Fruit fly (Drosophila melanogaster) whole organism, embryonic: ENCODE measurements around the gene HP1e.

ENCODE experiments used
- Asciz ChIP-seq: fragments of 200-800 bp; sonication (Bioruptor generic); optimal IDR thresholded peaks from 2 replicates; lab custom pipeline; 2017; ENCODE audit warnings: missing biosample characterization, mild to moderate bottlenecking, missing genetic modification characterization, missing genetic modification reagents
- CG10366 ChIP-seq: fragments of 200-800 bp; sonication (Bioruptor generic); IDR thresholded peaks from 2 replicates; pipeline ENCODE4 v1.3.6; 2022; ENCODE audit warnings: missing biosample characterization, missing genetic modification characterization
- CG13775 ChIP-seq: fragments of 200-800 bp; sonication (Bioruptor generic); optimal IDR thresholded peaks from 3 replicates; lab custom pipeline; 2017; ENCODE audit warnings: missing biosample characterization, mild to moderate bottlenecking, missing genetic modification characterization
- CG14710 ChIP-seq: fragments of 200-800 bp; sonication (Bioruptor generic); optimal IDR thresholded peaks from 3 replicates; lab custom pipeline; 2019; ENCODE audit warnings: missing biosample characterization, mild to moderate bottlenecking, missing genetic modification characterization, moderate library complexity
- CG15514 ChIP-seq: fragments of 200-800 bp; sonication (Bioruptor generic); optimal IDR thresholded peaks from 3 replicates; lab custom pipeline; 2017; ENCODE audit warnings: missing biosample characterization, missing genetic modification characterization, mild to moderate bottlenecking, moderate library complexity, missing genetic modification reagents
- CG16815 ChIP-seq: fragments of 200-800 bp; sonication (Bioruptor generic); optimal IDR thresholded peaks from 3 replicates; lab custom pipeline; 2017; ENCODE audit warnings: missing biosample characterization, mild to moderate bottlenecking, missing genetic modification characterization
- CG17186 ChIP-seq: fragments of 200-800 bp; sonication (Bioruptor generic); optimal IDR thresholded peaks from 3 replicates; lab custom pipeline; 2017; ENCODE audit warnings: missing biosample characterization, missing genetic modification reagents, missing genetic modification characterization
- CG17568 ChIP-seq: fragments of 200-800 bp; sonication (Bioruptor generic); optimal IDR thresholded peaks from 2 replicates; lab custom pipeline; 2018; ENCODE audit warnings: missing biosample characterization, mild to moderate bottlenecking, missing genetic modification characterization, moderate library complexity
- CG18619 ChIP-seq: fragments of 200-800 bp; sonication (Bioruptor generic); optimal IDR thresholded peaks from 3 replicates; lab custom pipeline; 2017; ENCODE audit warnings: missing biosample characterization, mild to moderate bottlenecking, missing genetic modification characterization
- CG4328 ChIP-seq: fragments of 200-800 bp; sonication (Bioruptor generic); optimal IDR thresholded peaks from 3 replicates; lab custom pipeline; 2017; ENCODE audit warnings: missing biosample characterization, missing genetic modification reagents, missing genetic modification characterization
- CG4360 ChIP-seq: fragments of 200-800 bp; sonication (Bioruptor generic); IDR thresholded peaks from 2 replicates; pipeline ENCODE4 v1.3.6; 2022; ENCODE audit warnings: missing biosample characterization, missing genetic modification characterization
- CG6689 ChIP-seq: fragments of 200-800 bp; sonication (Bioruptor generic); IDR thresholded peaks from 2 replicates; pipeline ENCODE4 v1.3.6; 2022; ENCODE audit warnings: missing biosample characterization, missing genetic modification characterization
- CG7271 ChIP-seq: fragments of 200-800 bp; sonication (Bioruptor generic); optimal IDR thresholded peaks from 2 replicates; lab custom pipeline; 2018; ENCODE audit warnings: missing biosample characterization, mild to moderate bottlenecking, missing genetic modification characterization, moderate library complexity
- CG8944 ChIP-seq: fragments of 200-800 bp; sonication (Bioruptor generic); optimal IDR thresholded peaks from 3 replicates; lab custom pipeline; 2016; ENCODE audit warnings: missing biosample characterization, missing genetic modification characterization
- CrebB ChIP-seq: fragments of 200-800 bp; sonication (Bioruptor generic); optimal IDR thresholded peaks from 3 replicates; lab custom pipeline; 2018; ENCODE audit warnings: missing biosample characterization, mild to moderate bottlenecking, missing genetic modification characterization
- HLHmδ ChIP-seq: fragments of 200-800 bp; sonication (Bioruptor generic); optimal IDR thresholded peaks from 2 replicates; lab custom pipeline; 2018; ENCODE audit warnings: missing biosample characterization, mild to moderate bottlenecking, missing genetic modification characterization, moderate library complexity
- Hey ChIP-seq: fragments of 200-800 bp; sonication (Bioruptor generic); optimal IDR thresholded peaks from 3 replicates; lab custom pipeline; 2018; ENCODE audit warnings: missing biosample characterization, mild to moderate bottlenecking, missing genetic modification characterization
- Hr78 ChIP-seq, 2 experiments: fragments of 200-800 bp in 1 of 2; fragments of >200 bp in 1 of 2; sonication (Bioruptor generic) in 1 of 2; optimal IDR thresholded peaks; 2 replicates each; lab custom pipeline; 2017 to 2019; ENCODE audit warnings: missing biosample characterization in 2 of 2, missing genetic modification characterization in 2 of 2, mild to moderate bottlenecking in 1 of 2, moderate library complexity in 1 of 2
- Med ChIP-seq: fragments of 200-800 bp; sonication (Bioruptor generic); peaks from one replicate; lab custom pipeline; 2016; ENCODE audit warnings: missing biosample characterization, missing genetic modification characterization, mild to moderate bottlenecking, inconsistent platforms, moderate library complexity
- Nf-YB ChIP-seq: fragments of 200-800 bp; sonication (Bioruptor generic); optimal IDR thresholded peaks from 3 replicates; lab custom pipeline; 2019; ENCODE audit warnings: missing biosample characterization, mild to moderate bottlenecking, missing genetic modification characterization, moderate library complexity
- NfI ChIP-seq: fragments of 200-800 bp; sonication (Bioruptor generic); optimal IDR thresholded peaks from 3 replicates; lab custom pipeline; 2018; ENCODE audit warnings: missing biosample characterization, mild to moderate bottlenecking, missing genetic modification characterization, moderate library complexity
- Ravus ChIP-seq: fragments of 200-800 bp; sonication (Bioruptor generic); IDR thresholded peaks from 2 replicates; pipeline ENCODE4 v1.3.6; 2022; ENCODE audit warnings: missing biosample characterization, missing genetic modification characterization
- Rfx ChIP-seq: fragments of 200-800 bp; sonication (Bioruptor generic); IDR thresholded peaks from 2 replicates; pipeline ENCODE4 v1.3.6; 2022; ENCODE audit warnings: missing biosample characterization, missing genetic modification characterization
- Stat92E ChIP-seq, 3 experiments: fragments of >200 bp in 2 of 3; fragments of 200-800 bp in 1 of 3; sonication (Bioruptor generic) in 1 of 3; optimal IDR thresholded peaks; 2 replicates each; lab custom pipeline; 2017 to 2019; ENCODE audit warnings: missing biosample characterization in 3 of 3, missing genetic modification characterization in 3 of 3, mild to moderate bottlenecking in 1 of 3, moderate library complexity in 1 of 3
- ac ChIP-seq: fragments of 200-800 bp; sonication (Bioruptor generic); optimal IDR thresholded peaks from 3 replicates; lab custom pipeline; 2017; ENCODE audit warnings: missing biosample characterization, mild to moderate bottlenecking, missing genetic modification characterization
- bsh ChIP-seq, 2 experiments: fragments of 200-800 bp; sonication (Bioruptor generic); optimal IDR thresholded peaks; 2 replicates each; lab custom pipeline; 2017 to 2018; ENCODE audit warnings: mild to moderate bottlenecking in 2 of 2, missing biosample characterization in 2 of 2, missing genetic modification characterization in 2 of 2, moderate library complexity in 1 of 2
- btn ChIP-seq: fragments of 200-800 bp; sonication (Bioruptor generic); optimal IDR thresholded peaks from 2 replicates; lab custom pipeline; 2016; ENCODE audit warnings: missing biosample characterization, missing genetic modification characterization
- chinmo ChIP-seq: fragments of 200-800 bp; sonication (Bioruptor generic); IDR thresholded peaks from 4 replicates; pipeline ENCODE4 v1.3.6; 2022; ENCODE audit warnings: missing biosample characterization, missing genetic modification characterization; ENCODE audit not compliant: partially characterized antibody
- esg ChIP-seq: fragments of 200-800 bp; sonication (Bioruptor generic); conservative IDR thresholded peaks from 2 replicates; pipeline ENCODE4 v1.3.6; 2022; ENCODE audit warnings: missing biosample characterization, missing genetic modification characterization
- eve ChIP-seq, 2 experiments: fragments of >200 bp; optimal IDR thresholded peaks; 2 replicates each; lab custom pipeline; 2017; ENCODE audit warnings: missing biosample characterization in 2 of 2, missing genetic modification characterization in 2 of 2
- fd3F ChIP-seq: fragments of 200-800 bp; sonication (Bioruptor generic); optimal IDR thresholded peaks from 2 replicates; lab custom pipeline; 2018; ENCODE audit warnings: missing biosample characterization, mild to moderate bottlenecking, missing genetic modification characterization, moderate library complexity
- gt ChIP-seq: fragments of 200-800 bp; sonication (Bioruptor generic); IDR thresholded peaks from 2 replicates; pipeline ENCODE4 v1.3.6; 2022; ENCODE audit warnings: missing biosample characterization, missing genetic modification characterization
- h ChIP-seq: fragments of >200 bp; optimal IDR thresholded peaks from 2 replicates; lab custom pipeline; 2017
- hkb ChIP-seq, 2 experiments: fragments of 200-800 bp in 1 of 2; fragments of >200 bp in 1 of 2; sonication (Bioruptor generic) in 1 of 2; IDR thresholded peaks in 1 of 2; optimal IDR thresholded peaks in 1 of 2; 2 replicates each; pipeline versions ENCODE4 v1.3.6 to Lab custom; 2017 to 2022; ENCODE audit warnings: missing biosample characterization in 1 of 2, missing genetic modification characterization in 1 of 2
- hth ChIP-seq: fragments of >200 bp; optimal IDR thresholded peaks from 2 replicates; lab custom pipeline; 2017; ENCODE audit warnings: inconsistent platforms
- kay ChIP-seq: fragments of 200-800 bp; sonication (Bioruptor generic); optimal IDR thresholded peaks from 2 replicates; lab custom pipeline; 2016; ENCODE audit warnings: missing biosample characterization, missing genetic modification characterization
- lola ChIP-seq, 3 experiments: fragments of >200 bp in 2 of 3; fragments of 200-800 bp in 1 of 3; sonication (Bioruptor generic) in 1 of 3; optimal IDR thresholded peaks; 2 replicates each; lab custom pipeline; 2017 to 2019; ENCODE audit warnings: missing biosample characterization in 3 of 3, missing genetic modification characterization in 3 of 3, mild to moderate bottlenecking in 1 of 3, moderate library complexity in 1 of 3
- pb ChIP-seq: fragments of 200-800 bp; sonication (Bioruptor generic); optimal IDR thresholded peaks from 3 replicates; lab custom pipeline; 2016; ENCODE audit warnings: missing biosample characterization, missing genetic modification characterization
- pfk ChIP-seq: fragments of 200-800 bp; sonication (Bioruptor generic); optimal IDR thresholded peaks from 2 replicates; lab custom pipeline; 2018; ENCODE audit warnings: missing biosample characterization, mild to moderate bottlenecking, missing genetic modification characterization, moderate library complexity
- schlank ChIP-seq: fragments of 200-800 bp; sonication (Bioruptor generic); optimal IDR thresholded peaks from 2 replicates; lab custom pipeline; 2018; ENCODE audit warnings: missing biosample characterization, mild to moderate bottlenecking, missing genetic modification characterization
- sens-2 ChIP-seq: fragments of 200-800 bp; sonication (Bioruptor generic); IDR thresholded peaks from 2 replicates; pipeline ENCODE4 v1.3.6; 2022; ENCODE audit warnings: missing biosample characterization, missing genetic modification characterization
- seq ChIP-seq: fragments of 200-800 bp; sonication (Bioruptor generic); IDR thresholded peaks from 2 replicates; pipeline ENCODE4 v1.3.6; 2022; ENCODE audit warnings: missing biosample characterization, missing genetic modification characterization
- sna ChIP-seq: fragments of 200-800 bp; sonication (Bioruptor generic); IDR thresholded peaks from 2 replicates; pipeline ENCODE4 v1.3.6; 2022; ENCODE audit warnings: missing biosample characterization, missing genetic modification characterization; ENCODE audit not compliant: partially characterized antibody
- sqz ChIP-seq: fragments of 200-800 bp; sonication (Bioruptor generic); optimal IDR thresholded peaks from 3 replicates; lab custom pipeline; 2018; ENCODE audit warnings: missing biosample characterization, mild to moderate bottlenecking, missing genetic modification characterization
- tap ChIP-seq: fragments of 200-800 bp; optimal IDR thresholded peaks from 3 replicates; lab custom pipeline; 2019; ENCODE audit warnings: missing biosample characterization, mild to moderate bottlenecking, missing genetic modification characterization, moderate library complexity
- ttk ChIP-seq: fragments of 200-800 bp; sonication (Bioruptor generic); IDR thresholded peaks from 2 replicates; pipeline ENCODE4 v2.1.2; 2022; ENCODE audit warnings: missing biosample characterization, missing genetic modification characterization

The HP1e gene

dm6 chr3R:9338771-9339170 lies 17.2 kb downstream of the HP1e start (continued):
- no peak for TF ChIP-seq sna (GFP tag; lab: Robert Waterston, UW)
- TF ChIP-seq ttk (GFP tag; lab: Robert Waterston, UW): no peak
- no peak for TF ChIP-seq chinmo (GFP tag; lab: Robert Waterston, UW)
- no peak for TF ChIP-seq eve (GFP tag; optimal IDR thresholded peaks at IDR 0.05; lab: Kevin White, UChicago)
- no peak for TF ChIP-seq ac (GFP tag; lab: Kevin White, UChicago)
- TF ChIP-seq NfI (GFP tag; lab: Kevin White, UChicago): no peak
- TF ChIP-seq CG17186: no peak
- no peak for TF ChIP-seq Stat92E (GFP tag; optimal IDR thresholded peaks at IDR 0.05; lab: Kevin White, UChicago)
- no peak for TF ChIP-seq CG10366 (GFP tag; lab: Robert Waterston, UW)
- TF ChIP-seq CG16815 (GFP tag; lab: Kevin White, UChicago): no peak
- no peak for TF ChIP-seq sqz (GFP tag; lab: Kevin White, UChicago)
- no peak for TF ChIP-seq CG8944 (GFP tag; lab: Kevin White, UChicago)
- TF ChIP-seq Med (GFP tag; lab: Kevin White, UChicago): peak; percentile 28
- 0 out of 2 replicates have a peak, but pooled peaks have one; percentile 9 for TF ChIP-seq Rfx (GFP tag; lab: Robert Waterston, UW)

dm6 chr3R:9339176-9340075 lies 17.9 kb downstream of the HP1e start:
- TF ChIP-seq pb (GFP tag; lab: Kevin White, UChicago) (no peak), schlank (tag; lab: Kevin White, UChicago) (no peak), CG4328 (GFP tag; lab: Kevin White, UChicago) (peak; percentile 5), pfk (peak; percentile 46), Nf-YB (GFP tag; lab: Kevin White, UChicago) (peak; percentile 48), CG7271 (tag; lab: Kevin White, UChicago) (no peak), gt (no peak), bsh (GFP tag; optimal IDR thresholded peaks at IDR 0.05; lab: Kevin White, UChicago) (peak; percentile 52 to 82), CG17568 (peak; percentile 64), lola (GFP tag; optimal IDR thresholded peaks at IDR 0.05; lab: Kevin White, UChicago) (peak in 1 of 3 experiments; percentile 80), Hr78 (GFP tag; optimal IDR thresholded peaks at IDR 0.05; lab: Kevin White, UChicago) (peak in 1 of 2 experiments; percentile 50), Asciz (GFP tag; lab: Kevin White, UChicago) (peak; percentile 77), CG13775 (GFP tag; lab: Kevin White, UChicago) (peak; percentile 57), CG6689 (GFP tag; lab: Robert Waterston, UW) (peak; percentile 50; the same call in 1 of the 2 replicates), CG18619 (peak; percentile 48), seq (GFP tag; lab: Robert Waterston, UW) (no peak), CG14710 (tag; lab: Kevin White, UChicago) (peak; percentile 81), HLHmδ (GFP tag; lab: Kevin White, UChicago) (peak; percentile 35), CrebB (no peak), esg (GFP tag; lab: Robert Waterston, UW) (0 out of 2 replicates have a peak, but pooled peaks have one; percentile 17), sna (GFP tag; lab: Robert Waterston, UW) (no peak), tap (tag; lab: Kevin White, UChicago) (peak; percentile 45), kay (GFP tag; lab: Kevin White, UChicago) (peak; percentile 2), CG4360 (GFP tag; lab: Robert Waterston, UW) (no peak), CG15514 (peak; percentile 1), fd3F (GFP tag; lab: Kevin White, UChicago) (no peak), hkb (optimal IDR thresholded peaks at IDR 0.05; lab: Kevin White, UChicago) (no peak), hkb (GFP tag; IDR thresholded peaks at IDR 0.05; lab: Robert Waterston, UW) (peak; percentile 48), h (lab: Kevin White, UChicago) (no peak), Hey (no peak), btn (peak; percentile 40), hth (no peak), sens-2 (GFP tag; lab: Robert Waterston, UW) (no peak), Ravus (no peak)
